Fruit fly (Drosophila melanogaster): ENCODE results near the gene fws.

The fws gene

dm6 chr2L:17480943-17481580, at the start of gene fws, which contains the start of gene Lamtor3:
Gene fws (minus strand): TSS chr2L:17481029.
Gene Lamtor3 (plus strand): TSS chr2L:17481231.
- peak; percentile 97 for TF ChIP-seq CG3407 (GFP tag; optimal IDR thresholded peaks at IDR 0.05)
- TF ChIP-seq CG1603 (tag; optimal IDR thresholded peaks at IDR 0.05), result peak; percentile 82
- peak; percentile 95 for TF ChIP-seq tin (GFP tag; optimal IDR thresholded peaks at IDR 0.05)
- TF ChIP-seq CG8359 (GFP tag; optimal IDR thresholded peaks at IDR 0.05; ENCODE audit: borderline replicate concordance), result peak; percentile 90
- no peak for TF ChIP-seq fru (optimal IDR thresholded peaks at IDR 0.05)
- peak; percentile 79 for TF ChIP-seq CG10431 (GFP tag; optimal IDR thresholded peaks at IDR 0.05)
- TF ChIP-seq corto (GFP tag; optimal IDR thresholded peaks at IDR 0.05), result peak; percentile 91
- TF ChIP-seq vnd (GFP tag; IDR thresholded peaks at IDR 0.05; ENCODE audit: partially characterized antibody), result no peak
- peak; percentile 88 for TF ChIP-seq CG15696 (tag; optimal IDR thresholded peaks at IDR 0.05)
- TF ChIP-seq danr (GFP tag; IDR thresholded peaks at IDR 0.05), result peak; percentile 97
- peak; percentile 99 for TF ChIP-seq Mrtf (GFP tag; IDR thresholded peaks at IDR 0.05)
- 0 out of 4 replicates have a peak, but pooled peaks have one; percentile 14 for TF ChIP-seq chinmo (GFP tag; IDR thresholded peaks at IDR 0.05; ENCODE audit: partially characterized antibody)
- TF ChIP-seq CG3163 (GFP tag; optimal IDR thresholded peaks at IDR 0.05), result peak; percentile 58
- peak in 1 of 3 experiments; percentile 49 for TF ChIP-seq Stat92E (GFP tag; optimal IDR thresholded peaks at IDR 0.05)
- TF ChIP-seq CG13296 (GFP tag; optimal IDR thresholded peaks at IDR 0.05), result peak; percentile 96
- peak; percentile 99 for TF ChIP-seq gsb (GFP tag; IDR thresholded peaks at IDR 0.05)
- peak; percentile 95 for TF ChIP-seq CG11504 (tag; optimal IDR thresholded peaks at IDR 0.05)
- peak; percentile 90 for TF ChIP-seq Bteb2 (GFP tag; optimal IDR thresholded peaks at IDR 0.05)
- TF ChIP-seq CG31365 (tag; optimal IDR thresholded peaks at IDR 0.05), result peak; percentile 80
- TF ChIP-seq CG12071 (GFP tag; optimal IDR thresholded peaks at IDR 0.05), result peak; percentile 95
- peak; percentile 95 for TF ChIP-seq CG7987 (GFP tag; optimal IDR thresholded peaks at IDR 0.05)
- peak; percentile 96 for TF ChIP-seq CG7271 (tag; optimal IDR thresholded peaks at IDR 0.05)
- peak; percentile 98 for TF ChIP-seq CG30431 (GFP tag; optimal IDR thresholded peaks at IDR 0.05)
- TF ChIP-seq dmrt11E (tag; optimal IDR thresholded peaks at IDR 0.05), result peak; percentile 98
- TF ChIP-seq lmd (GFP tag; IDR thresholded peaks at IDR 0.05), result peak; percentile 100
- TF ChIP-seq CG30403 (GFP tag; optimal IDR thresholded peaks at IDR 0.05), result peak; percentile 96
- TF ChIP-seq Dfd (GFP tag; optimal IDR thresholded peaks at IDR 0.05), result no peak
- peak; percentile 94 for TF ChIP-seq CG15514 (GFP tag; optimal IDR thresholded peaks at IDR 0.05)
- peak; percentile 99 for TF ChIP-seq CG8765 (GFP tag; IDR thresholded peaks at IDR 0.05)
- TF ChIP-seq CG31388 (GFP tag; optimal IDR thresholded peaks at IDR 0.05), result peak; percentile 93
- TF ChIP-seq rib (GFP tag; IDR thresholded peaks at IDR 0.05), result peak; percentile 98
- TF ChIP-seq Kr (GFP tag; optimal IDR thresholded peaks at IDR 0.05), result peak; percentile 29
- peak; percentile 97 for TF ChIP-seq dan (GFP tag; IDR thresholded peaks at IDR 0.05)
- peak; percentile 68 for TF ChIP-seq Nf-YC (tag; optimal IDR thresholded peaks at IDR 0.05)
- TF ChIP-seq CG14710 (tag; optimal IDR thresholded peaks at IDR 0.05), result peak; percentile 95
- TF ChIP-seq esg (GFP tag; conservative IDR thresholded peaks at IDR 0.05), result peak; percentile 99
- TF ChIP-seq CG33557 (GFP tag; optimal IDR thresholded peaks at IDR 0.05), result peak; percentile 85
- no peak for TF ChIP-seq bbx (GFP tag; IDR thresholded peaks at IDR 0.05; ENCODE audit: partially characterized antibody)
- peak; percentile 93 for TF ChIP-seq D19A (tag; optimal IDR thresholded peaks at IDR 0.05)
- TF ChIP-seq CG15011 (GFP tag; optimal IDR thresholded peaks at IDR 0.05), result peak; percentile 94
- peak; percentile 92 for TF ChIP-seq Hand (GFP tag; optimal IDR thresholded peaks at IDR 0.05)
- TF ChIP-seq CG11560 (tag; IDR thresholded peaks at IDR 0.05), result peak; percentile 92
- peak; percentile 99 for TF ChIP-seq stc (GFP tag; IDR thresholded peaks at IDR 0.05)
- TF ChIP-seq Taf1 (GFP tag; IDR thresholded peaks at IDR 0.05), result peak; percentile 99
- peak; percentile 98 for TF ChIP-seq Abd-B (GFP tag; optimal IDR thresholded peaks at IDR 0.05)
- TF ChIP-seq yki (optimal IDR thresholded peaks at IDR 0.05), result no peak
- TF ChIP-seq CG6813 (GFP tag; optimal IDR thresholded peaks at IDR 0.05), result peak; percentile 95
- peak; percentile 92 for TF ChIP-seq HLH54F (GFP tag; optimal IDR thresholded peaks at IDR 0.05)
- TF ChIP-seq kah (GFP tag; optimal IDR thresholded peaks at IDR 0.05), result peak; percentile 88

Measured in whole organism, embryonic.